Worm (Caenorhabditis elegans): Measurements from ENCODE around the gene pals-39.

- TF ChIP-seq nhr-11 (tag; optimal IDR thresholded peaks at IDR 0.05) (no peak), unc-62 (GFP tag; optimal IDR thresholded peaks at IDR 0.05) (no peak)
Measured at ce11 chrV:12477139-12477538, 33.5 kb upstream of the pals-39 start.
